4 worm cellular contexts compared by ENCODE assay signal in genomic region chrV:19436307-19436706, ce11.
TF ChIP-seq lines count a peak whose summit lies in the region.

Gene C25F9.14, plus strand, starts transcription at chrV:19436484.

TF ChIP-seq in whole organism, L2 larva, 48 proteins besides CTCF, POLR2A, EP300 and RAD21:
- peak; percentile 49 for TF ChIP-seq fos-1 (tag; optimal IDR thresholded peaks at IDR 0.05; lab: Kevin White, UChicago)
- no peak for TF ChIP-seq snpc-4 (tag; optimal IDR thresholded peaks at IDR 0.05; lab: Kevin White, UChicago)
- TF ChIP-seq ceh-82 (tag; optimal IDR thresholded peaks at IDR 0.05; lab: Kevin White, UChicago) = no peak
- TF ChIP-seq C34F6.9 (tag; optimal IDR thresholded peaks at IDR 0.05; lab: Kevin White, UChicago) = no peak
- TF ChIP-seq unc-62 (GFP tag; optimal IDR thresholded peaks at IDR 0.05; lab: Kevin White, UChicago) = no peak
- no peak for TF ChIP-seq unc-39 (tag; optimal IDR thresholded peaks at IDR 0.05; lab: Kevin White, UChicago)

TF ChIP-seq in whole organism, L3 larva, 47 proteins besides CTCF, POLR2A, EP300 and RAD21:
- TF ChIP-seq ztf-4 (tag; optimal IDR thresholded peaks at IDR 0.05; lab: Kevin White, UChicago) = no peak
- TF ChIP-seq elt-2 (tag; optimal IDR thresholded peaks at IDR 0.05; lab: Kevin White, UChicago) = peak; percentile 49

TF ChIP-seq in whole organism, L4 larva, 104 proteins besides CTCF, POLR2A, EP300 and RAD21:
- TF ChIP-seq mxl-3 (GFP tag; optimal IDR thresholded peaks at IDR 0.05; lab: Kevin White, UChicago) (peak; percentile 19), hlh-11 (tag; optimal IDR thresholded peaks at IDR 0.05; lab: Kevin White, UChicago) (peak; percentile 12), pqm-1 (tag; optimal IDR thresholded peaks at IDR 0.05; lab: Kevin White, UChicago) (peak; percentile 56), attf-4 (tag; optimal IDR thresholded peaks at IDR 0.05; lab: Kevin White, UChicago) (no peak), daf-16 (GFP tag; optimal IDR thresholded peaks at IDR 0.05; lab: Kevin White, UChicago) (no peak), daf-16 (tag; optimal IDR thresholded peaks at IDR 0.05; lab: Kevin White, UChicago) (peak; percentile 17), spr-3 (GFP tag; optimal IDR thresholded peaks at IDR 0.05; lab: Kevin White, UChicago) (no peak), dmd-6 (GFP tag; IDR thresholded peaks at IDR 0.05; lab: Robert Waterston, UW) (0 out of 2 replicates have a peak, but pooled peaks have one; percentile 17), rbr-2 (tag; optimal IDR thresholded peaks at IDR 0.05; lab: Kevin White, UChicago) (no peak), hlh-30 (tag; optimal IDR thresholded peaks at IDR 0.05; lab: Kevin White, UChicago; ENCODE audit: insufficient read depth) (peak; percentile 20), mep-1 (tag; optimal IDR thresholded peaks at IDR 0.05; lab: Kevin White, UChicago) (no peak), aly-2 (tag; optimal IDR thresholded peaks at IDR 0.05; lab: Kevin White, UChicago) (no peak), nhr-28 (tag; optimal IDR thresholded peaks at IDR 0.05; lab: Kevin White, UChicago) (peak; percentile 59), ZK546.5 (tag; optimal IDR thresholded peaks at IDR 0.05; lab: Kevin White, UChicago) (no peak), tag-97 (GFP tag; IDR thresholded peaks at IDR 0.05; lab: Robert Waterston, UW) (no peak), duxl-1 (tag; optimal IDR thresholded peaks at IDR 0.05; lab: Kevin White, UChicago; ENCODE audit: poor library complexity) (no peak)

TF ChIP-seq in whole organism, young adult, 124 proteins besides CTCF, POLR2A, EP300 and RAD21:
- TF ChIP-seq him-1 (tag; optimal IDR thresholded peaks at IDR 0.05; lab: Kevin White, UChicago) = no peak
- TF ChIP-seq nhr-80 (tag; optimal IDR thresholded peaks at IDR 0.05; lab: Kevin White, UChicago) = peak; percentile 51
- TF ChIP-seq tbx-9 (tag; optimal IDR thresholded peaks at IDR 0.05; lab: Kevin White, UChicago; ENCODE audit: borderline replicate concordance) = no peak
- no peak for TF ChIP-seq B0261.1 (tag; optimal IDR thresholded peaks at IDR 0.05; lab: Kevin White, UChicago)
- TF ChIP-seq cebp-1 (GFP tag; IDR thresholded peaks at IDR 0.05; lab: Robert Waterston, UW) = peak; percentile 51; the same call in 1 of the 2 replicates
- TF ChIP-seq cebp-1 (tag; optimal IDR thresholded peaks at IDR 0.05; lab: Kevin White, UChicago) = peak; percentile 80
- no peak for TF ChIP-seq Y67H2A.10 (GFP tag; conservative IDR thresholded peaks at IDR 0.05; lab: Robert Waterston, UW)
- no peak for TF ChIP-seq T26A5.8 (tag; optimal IDR thresholded peaks at IDR 0.05; lab: Kevin White, UChicago)
- TF ChIP-seq attf-3 (GFP tag; conservative IDR thresholded peaks at IDR 0.05; lab: Robert Waterston, UW) = no peak
- TF ChIP-seq unc-130 (GFP tag; optimal IDR thresholded peaks at IDR 0.05; lab: Kevin White, UChicago) = no peak
- TF ChIP-seq ceh-100 (GFP tag; IDR thresholded peaks at IDR 0.05; lab: Robert Waterston, UW) = no peak
- TF ChIP-seq sptf-2 (GFP tag; optimal IDR thresholded peaks at IDR 0.05; lab: Kevin White, UChicago) = no peak
- TF ChIP-seq mxl-1 (tag; optimal IDR thresholded peaks at IDR 0.05; lab: Kevin White, UChicago) = no peak
- no peak for TF ChIP-seq hlh-26 (GFP tag; conservative IDR thresholded peaks at IDR 0.05; lab: Robert Waterston, UW)
